Fruit fly (Drosophila melanogaster) whole organism, embryonic: ENCODE data around the gene CG9467.

ENCODE experiments used
- B-H2 ChIP-seq: fragments of 200-800 bp; sonication (Bioruptor generic); optimal IDR thresholded peaks from 2 replicates; lab custom pipeline; 2018; ENCODE audit warnings: missing biosample characterization, mild to moderate bottlenecking, missing genetic modification characterization
- BEAF-32 ChIP-seq: fragments of 200-800 bp; sonication (Bioruptor generic); optimal IDR thresholded peaks from 3 replicates; lab custom pipeline; 2017; ENCODE audit warnings: missing biosample characterization, missing genetic modification characterization, mild to moderate bottlenecking, moderate library complexity, missing genetic modification reagents
- Bgb ChIP-seq: fragments of 200-800 bp; sonication (Bioruptor generic); IDR thresholded peaks from 2 replicates; pipeline ENCODE4 v1.3.6; 2022; ENCODE audit warnings: missing biosample characterization, missing genetic modification characterization; ENCODE audit not compliant: partially characterized antibody
- CG10543 ChIP-seq: fragments of 200-800 bp; sonication (Bioruptor generic); optimal IDR thresholded peaks from 3 replicates; lab custom pipeline; 2017; ENCODE audit warnings: missing biosample characterization, mild to moderate bottlenecking, missing genetic modification characterization, moderate library complexity
- CG12236 ChIP-seq: fragments of 200-800 bp; sonication (Bioruptor generic); optimal IDR thresholded peaks from 2 replicates; lab custom pipeline; 2016; ENCODE audit warnings: missing biosample characterization, missing genetic modification characterization
- CG12942 ChIP-seq: fragments of 200-800 bp; sonication (Bioruptor generic); optimal IDR thresholded peaks from 3 replicates; lab custom pipeline; 2016; ENCODE audit warnings: missing biosample characterization, missing genetic modification characterization
- CG13894 ChIP-seq: fragments of 200-800 bp; sonication (Bioruptor generic); optimal IDR thresholded peaks from 3 replicates; lab custom pipeline; 2018; ENCODE audit warnings: missing biosample characterization, mild to moderate bottlenecking, missing genetic modification characterization, moderate library complexity
- CG15514 ChIP-seq: fragments of 200-800 bp; sonication (Bioruptor generic); optimal IDR thresholded peaks from 3 replicates; lab custom pipeline; 2017; ENCODE audit warnings: missing biosample characterization, missing genetic modification characterization, mild to moderate bottlenecking, moderate library complexity, missing genetic modification reagents
- CG17829 ChIP-seq: fragments of 200-800 bp; optimal IDR thresholded peaks from 2 replicates; lab custom pipeline; 2019; ENCODE audit warnings: missing biosample characterization, mild to moderate bottlenecking, missing genetic modification characterization, moderate library complexity
- CG1792 ChIP-seq: fragments of 200-800 bp; sonication (Bioruptor generic); optimal IDR thresholded peaks from 2 replicates; lab custom pipeline; 2016; ENCODE audit warnings: missing biosample characterization, missing genetic modification characterization
- CG3281 ChIP-seq: fragments of 200-800 bp; sonication (Bioruptor generic); optimal IDR thresholded peaks from 3 replicates; lab custom pipeline; 2017; ENCODE audit warnings: missing biosample characterization, mild to moderate bottlenecking, missing genetic modification characterization
- CG34376 ChIP-seq: fragments of 200-800 bp; sonication (Bioruptor generic); optimal IDR thresholded peaks from 2 replicates; lab custom pipeline; 2018; ENCODE audit warnings: missing biosample characterization, mild to moderate bottlenecking, missing genetic modification characterization
- CG34422 ChIP-seq: fragments of 200-800 bp; sonication (Bioruptor generic); IDR thresholded peaks from 3 replicates; pipeline ENCODE4 v1.3.6; 2022; ENCODE audit warnings: missing biosample characterization, missing genetic modification characterization
- CG3847 ChIP-seq: fragments of 200-800 bp; sonication (Bioruptor generic); IDR thresholded peaks from 2 replicates; pipeline ENCODE4 v1.3.6; 2022; ENCODE audit warnings: missing biosample characterization, missing genetic modification characterization
- CG4360 ChIP-seq: fragments of 200-800 bp; sonication (Bioruptor generic); IDR thresholded peaks from 2 replicates; pipeline ENCODE4 v1.3.6; 2022; ENCODE audit warnings: missing biosample characterization, missing genetic modification characterization
- CG6683 ChIP-seq: fragments of 200-800 bp; sonication (Bioruptor generic); optimal IDR thresholded peaks from 2 replicates; lab custom pipeline; 2017; ENCODE audit warnings: missing biosample characterization, mild to moderate bottlenecking, missing genetic modification characterization, missing genetic modification reagents
- CG8290 ChIP-seq, 3 experiments: fragments of 200-800 bp; sonication (Bioruptor generic); optimal IDR thresholded peaks; 2 replicates each; lab custom pipeline; 2016 to 2019; ENCODE audit warnings: missing biosample characterization in 3 of 3, missing genetic modification characterization in 3 of 3, mild to moderate bottlenecking in 2 of 3, moderate library complexity in 1 of 3
- CG9817 ChIP-seq: fragments of 200-800 bp; sonication (Bioruptor generic); optimal IDR thresholded peaks from 2 replicates; lab custom pipeline; 2018; ENCODE audit warnings: missing biosample characterization, mild to moderate bottlenecking, missing genetic modification characterization, moderate library complexity
- CrebB ChIP-seq: fragments of 200-800 bp; sonication (Bioruptor generic); optimal IDR thresholded peaks from 3 replicates; lab custom pipeline; 2018; ENCODE audit warnings: missing biosample characterization, mild to moderate bottlenecking, missing genetic modification characterization
- Dip2 ChIP-seq: fragments of 200-800 bp; sonication (Bioruptor generic); IDR thresholded peaks from 2 replicates; pipeline ENCODE4 v1.3.6; 2022; ENCODE audit warnings: missing biosample characterization, missing genetic modification characterization
- Dref ChIP-seq: fragments of 200-800 bp; sonication (Bioruptor generic); IDR thresholded peaks from 2 replicates; pipeline ENCODE4 v1.3.6; 2022; ENCODE audit warnings: missing biosample characterization, missing genetic modification characterization
- Fer1 ChIP-seq: fragments of 200-800 bp; sonication (Bioruptor generic); optimal IDR thresholded peaks from 2 replicates; lab custom pipeline; 2017; ENCODE audit warnings: missing biosample characterization, mild to moderate bottlenecking, missing genetic modification characterization
- HLH4C ChIP-seq: fragments of 200-800 bp; sonication (Bioruptor generic); IDR thresholded peaks from 3 replicates; pipeline ENCODE4 v1.3.6; 2022; ENCODE audit warnings: missing biosample characterization, missing genetic modification characterization; ENCODE audit not compliant: partially characterized antibody
- HmgZ ChIP-seq: fragments of 200-800 bp; sonication (Bioruptor generic); optimal IDR thresholded peaks from 2 replicates; lab custom pipeline; 2018; ENCODE audit warnings: missing biosample characterization, mild to moderate bottlenecking, missing genetic modification characterization
- Hmr ChIP-seq: fragments of 200-800 bp; sonication (Bioruptor generic); optimal IDR thresholded peaks from 3 replicates; lab custom pipeline; 2017; ENCODE audit warnings: mild to moderate bottlenecking, missing biosample characterization, missing genetic modification reagents, missing genetic modification characterization
- Lhr ChIP-seq: fragments of 200-800 bp; sonication (Bioruptor generic); optimal IDR thresholded peaks from 3 replicates; lab custom pipeline; 2017; ENCODE audit warnings: mild to moderate bottlenecking, missing biosample characterization, missing genetic modification reagents, missing genetic modification characterization
- MBD-R2 ChIP-seq: fragments of 200-800 bp; sonication (Bioruptor generic); IDR thresholded peaks from 2 replicates; pipeline ENCODE4 v1.3.6; 2022; ENCODE audit warnings: missing biosample characterization, missing genetic modification characterization
- Taf1 ChIP-seq: fragments of 200-800 bp; sonication (Bioruptor generic); IDR thresholded peaks from 2 replicates; pipeline ENCODE4 v1.3.6; 2022; ENCODE audit warnings: missing biosample characterization, missing genetic modification characterization
- Xrp1 ChIP-seq: fragments of 200-800 bp; sonication (Bioruptor generic); IDR thresholded peaks from 2 replicates; pipeline ENCODE4 v1.3.6; 2022; ENCODE audit warnings: missing biosample characterization, missing genetic modification characterization
- YL-1 ChIP-seq: fragments of 200-800 bp; sonication (Bioruptor generic); optimal IDR thresholded peaks from 3 replicates; lab custom pipeline; 2017; ENCODE audit warnings: missing biosample characterization, mild to moderate bottlenecking, missing genetic modification characterization
- caup ChIP-seq: fragments of 200-800 bp; sonication (Bioruptor generic); optimal IDR thresholded peaks from 3 replicates; lab custom pipeline; 2017; ENCODE audit warnings: missing biosample characterization, mild to moderate bottlenecking, missing genetic modification characterization, moderate library complexity; ENCODE audit not compliant: severe bottlenecking
- chinmo ChIP-seq: fragments of 200-800 bp; sonication (Bioruptor generic); IDR thresholded peaks from 4 replicates; pipeline ENCODE4 v1.3.6; 2022; ENCODE audit warnings: missing biosample characterization, missing genetic modification characterization; ENCODE audit not compliant: partially characterized antibody
- ewg ChIP-seq: fragments of 200-800 bp; sonication (Bioruptor generic); optimal IDR thresholded peaks from 3 replicates; lab custom pipeline; 2017; ENCODE audit warnings: mild to moderate bottlenecking, missing biosample characterization, missing genetic modification reagents, missing genetic modification characterization
- klu ChIP-seq: fragments of 200-800 bp; sonication (Bioruptor generic); IDR thresholded peaks from 2 replicates; pipeline ENCODE4 v1.3.6; 2022; ENCODE audit warnings: missing biosample characterization, missing genetic modification characterization
- knrl ChIP-seq: fragments of 200-800 bp; sonication (Bioruptor generic); IDR thresholded peaks from 3 replicates; pipeline ENCODE4 v1.3.6; 2022; ENCODE audit warnings: missing biosample characterization, missing genetic modification characterization; ENCODE audit not compliant: partially characterized antibody
- lab ChIP-seq: fragments of 200-800 bp; sonication (Bioruptor generic); optimal IDR thresholded peaks from 3 replicates; lab custom pipeline; 2017; ENCODE audit warnings: missing biosample characterization, missing genetic modification characterization, mild to moderate bottlenecking, moderate library complexity, missing genetic modification reagents
- luna ChIP-seq: fragments of 200-800 bp; sonication (Bioruptor generic); optimal IDR thresholded peaks from 2 replicates; lab custom pipeline; 2016; ENCODE audit warnings: missing biosample characterization, missing genetic modification characterization
- phol ChIP-seq: fragments of 200-800 bp; sonication (Bioruptor generic); optimal IDR thresholded peaks from 3 replicates; lab custom pipeline; 2018; ENCODE audit warnings: missing biosample characterization, mild to moderate bottlenecking, missing genetic modification characterization, moderate library complexity
- pita ChIP-seq: fragments of 200-800 bp; sonication (Bioruptor generic); optimal IDR thresholded peaks from 2 replicates; lab custom pipeline; 2017; ENCODE audit warnings: missing biosample characterization, mild to moderate bottlenecking, missing genetic modification characterization
- pzg ChIP-seq: fragments of 200-800 bp; sonication (Bioruptor generic); optimal IDR thresholded peaks from 3 replicates; lab custom pipeline; 2018; ENCODE audit warnings: missing biosample characterization, mild to moderate bottlenecking, missing genetic modification characterization, moderate library complexity
- stc ChIP-seq: fragments of 200-800 bp; sonication (Bioruptor generic); IDR thresholded peaks from 2 replicates; pipeline ENCODE4 v1.3.6; 2022; ENCODE audit warnings: missing biosample characterization, missing genetic modification characterization
- unc-4 ChIP-seq: fragments of 200-800 bp; sonication (Bioruptor generic); IDR thresholded peaks from 2 replicates; pipeline ENCODE4 v1.3.6; 2022; ENCODE audit warnings: missing biosample characterization, missing genetic modification characterization; ENCODE audit not compliant: partially characterized antibody

Gene CG9467

DNA sequence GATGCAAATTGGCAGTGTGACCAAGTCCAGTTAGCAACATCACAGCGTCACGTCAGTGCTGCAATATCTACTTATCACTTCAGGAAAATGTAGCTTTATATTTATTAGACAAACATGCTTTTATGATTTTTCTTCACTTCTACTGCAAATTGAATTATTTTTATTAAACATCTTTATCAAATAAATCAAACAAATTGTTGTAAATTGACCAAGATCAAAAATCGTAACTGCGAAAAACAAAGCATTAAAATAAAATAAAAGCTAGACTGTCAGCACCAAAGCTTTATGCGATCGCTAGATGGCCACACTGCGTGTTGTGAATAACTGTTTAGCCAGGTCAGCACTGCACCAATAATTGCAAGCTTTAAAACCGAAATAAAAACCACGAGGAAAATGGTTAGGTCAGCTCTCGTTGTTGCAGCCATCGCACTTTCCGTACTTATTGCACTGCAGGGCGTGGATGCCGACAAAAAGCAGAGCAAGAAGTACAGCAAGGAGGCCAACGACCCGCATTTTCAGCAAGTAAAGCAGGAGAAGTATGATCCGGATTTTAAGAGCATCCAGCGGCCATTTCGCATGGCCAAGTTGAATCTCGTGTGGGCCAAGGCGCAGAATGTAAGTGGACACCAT lies 9.5 kb downstream of the CG9467 start, which contains the start of the genes CG12945 and CG8507 (continued):
- TF ChIP-seq CG15514 (GFP tag; lab: Kevin White, UChicago) (peak; percentile 40), BEAF-32 (GFP tag; lab: Kevin White, UChicago) (peak; percentile 52), CG9817 (tag; lab: Kevin White, UChicago) (peak; percentile 62), CG12236 (GFP tag; lab: Kevin White, UChicago) (no peak), Fer1 (GFP tag; lab: Kevin White, UChicago) (peak; percentile 57), Taf1 (GFP tag; lab: Robert Waterston, UW) (0 out of 2 replicates have a peak, but pooled peaks have one; percentile 19), B-H2 (GFP tag; lab: Kevin White, UChicago) (no peak), CG8290 (GFP tag; optimal IDR thresholded peaks at IDR 0.05; lab: Kevin White, UChicago) (peak; percentile 45), CG8290 (tag; optimal IDR thresholded peaks at IDR 0.05; lab: Kevin White, UChicago) (no peak), Xrp1 (GFP tag; lab: Robert Waterston, UW) (peak; percentile 26; the same call in 1 of the 2 replicates), CG12942 (GFP tag; lab: Kevin White, UChicago) (peak; percentile 35)

DNA sequence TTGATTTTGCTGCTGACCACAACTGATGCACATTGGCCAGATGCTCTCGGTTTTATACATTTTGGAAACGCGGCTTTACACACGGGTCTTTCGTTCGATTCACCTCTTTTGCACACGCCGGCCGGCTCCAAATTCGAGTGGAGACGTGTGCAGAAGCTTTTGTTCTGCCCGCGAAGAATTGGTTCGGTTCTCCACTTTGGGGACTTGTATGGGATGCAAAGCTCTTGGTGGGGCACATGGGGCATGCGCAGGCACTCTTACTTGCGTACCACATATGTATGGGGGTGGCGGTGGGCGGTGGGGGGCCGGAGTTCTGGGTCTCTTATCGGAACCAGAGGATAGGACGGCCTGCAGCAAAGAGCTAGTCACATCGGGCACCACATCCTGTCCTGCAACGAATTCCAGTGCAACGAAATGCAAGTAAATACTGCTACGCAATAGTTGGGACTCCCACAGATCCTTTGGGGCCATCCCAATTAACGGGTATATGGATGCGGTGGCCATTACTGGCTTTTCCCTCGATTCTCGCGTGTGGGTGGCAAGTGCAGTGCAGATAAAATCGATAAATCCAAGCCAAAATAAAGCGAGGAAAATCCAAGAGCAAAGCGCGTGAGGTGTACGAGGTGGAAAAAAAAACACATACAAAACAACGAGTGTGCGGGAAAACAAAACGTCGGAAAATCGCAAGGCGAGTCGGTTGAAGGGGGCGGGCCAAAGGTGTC lies 16.3 kb downstream of the CG9467 start, which contains the start of the genes MtnA and CG8500:
MtnA (minus strand) TSS at position 30 of the 722 bp plus-strand sequence.
CG8500 (plus strand) TSS at position 313 of the 722 bp plus-strand sequence.
- TF ChIP-seq CG13894 (tag; lab: Kevin White, UChicago) (peak; percentile 26), CrebB (tag; lab: Kevin White, UChicago) (no peak), stc (GFP tag; lab: Robert Waterston, UW) (0 out of 2 replicates have a peak, but pooled peaks have one; percentile 16), CG34422 (GFP tag; lab: Robert Waterston, UW) (peak; percentile 75; the same call in 2 of the 3 replicates), CG3847 (GFP tag; lab: Robert Waterston, UW) (0 out of 2 replicates have a peak, but pooled peaks have one; percentile 7), caup (GFP tag; lab: Kevin White, UChicago) (peak; percentile 13), CG4360 (no peak), chinmo (GFP tag; lab: Robert Waterston, UW) (0 out of 4 replicates have a peak, but pooled peaks have one; percentile 65), Lhr (GFP tag; lab: Kevin White, UChicago) (peak; percentile 13), MBD-R2 (peak; percentile 55; the same call in 1 of the 2 replicates), CG3281 (GFP tag; lab: Kevin White, UChicago) (peak; percentile 8), CG34376 (peak; percentile 14), unc-4 (GFP tag; lab: Robert Waterston, UW) (0 out of 2 replicates have a peak, but pooled peaks have one; percentile 28), pita (GFP tag; lab: Kevin White, UChicago) (peak; percentile 54), phol (tag; lab: Kevin White, UChicago) (no peak), pzg (GFP tag; lab: Kevin White, UChicago) (peak; percentile 67), YL-1 (GFP tag; lab: Kevin White, UChicago) (no peak), CG17829 (tag; lab: Kevin White, UChicago) (no peak), HmgZ (tag; lab: Kevin White, UChicago) (peak; percentile 87), Dref (0 out of 2 replicates have a peak, but pooled peaks have one; percentile 28), klu (GFP tag; lab: Robert Waterston, UW) (no peak), B-H2 (GFP tag; lab: Kevin White, UChicago) (peak; percentile 15), ewg (peak; percentile 99), Hmr (GFP tag; lab: Kevin White, UChicago) (peak; percentile 79), CG10543 (GFP tag; lab: Kevin White, UChicago) (peak; percentile 37), CG1792 (GFP tag; lab: Kevin White, UChicago) (no peak), CG6683 (GFP tag; lab: Kevin White, UChicago) (peak; percentile 11), luna (GFP tag; lab: Kevin White, UChicago) (no peak), Bgb (GFP tag; lab: Robert Waterston, UW) (peak; percentile 54; the same call in 1 of the 2 replicates), knrl (peak; percentile 19; the same call in 1 of the 3 replicates), Dip2 (GFP tag; lab: Robert Waterston, UW) (no peak), CG8290 (GFP tag; optimal IDR thresholded peaks at IDR 0.05; lab: Kevin White, UChicago) (no peak), CG8290 (tag; optimal IDR thresholded peaks at IDR 0.05; lab: Kevin White, UChicago) (peak in 1 of 2 experiments; percentile 62), lab (peak; percentile 51), HLH4C (GFP tag; lab: Robert Waterston, UW) (0 out of 3 replicates have a peak, but pooled peaks have one; percentile 24), CG15514 (GFP tag; lab: Kevin White, UChicago) (peak; percentile 96)
